Worm (Caenorhabditis elegans): ENCODE data around the gene F47B8.5.

ce11 chrV:14366487-14366962, 38.8 kb upstream of the F47B8.5 start:
- TF ChIP-seq T22C8.4 (GFP tag; IDR thresholded peaks at IDR 0.05) (no peak), tab-1 (GFP tag; IDR thresholded peaks at IDR 0.05) (no peak), flt-1 (GFP tag; IDR thresholded peaks at IDR 0.05) (no peak)
